Fruit fly (Drosophila melanogaster) whole organism, wandering third instar larva: ENCODE measurements around the gene CG14537.

ENCODE experiments used
- HLH106 ChIP-seq: fragments of 200-800 bp; optimal IDR thresholded peaks from 3 replicates; lab custom pipeline; 2019; ENCODE audit warnings: missing biosample characterization, mild to moderate bottlenecking, missing genetic modification characterization, moderate library complexity
- Mio ChIP-seq: sonication (Bioruptor generic); optimal IDR thresholded peaks from 2 replicates; lab custom pipeline; 2016; ENCODE audit warnings: missing biosample characterization, missing genetic modification characterization
- Myc ChIP-seq: fragments of >200 bp; optimal IDR thresholded peaks from 2 replicates; lab custom pipeline; 2017
- OdsH ChIP-seq: fragments of 200-800 bp; sonication (Bioruptor generic); optimal IDR thresholded peaks from 2 replicates; lab custom pipeline; 2016; ENCODE audit warnings: missing biosample characterization, mild to moderate bottlenecking, missing genetic modification characterization
- dsf ChIP-seq: sonication (Bioruptor generic); optimal IDR thresholded peaks from 2 replicates; lab custom pipeline; 2016; ENCODE audit warnings: missing biosample characterization, missing genetic modification characterization, borderline replicate concordance
- foxo ChIP-seq, 2 experiments: fragments of 200-800 bp; sonication (Bioruptor generic); optimal IDR thresholded peaks; 2 replicates in 1 of 2; 3 replicates in 1 of 2; lab custom pipeline; 2016 to 2017; ENCODE audit warnings: missing biosample characterization in 2 of 2, missing genetic modification characterization in 2 of 2
- h ChIP-seq: fragments of 200-800 bp; sonication (Bioruptor generic); optimal IDR thresholded peaks from 3 replicates; lab custom pipeline; 2016; ENCODE audit warnings: missing biosample characterization, mild to moderate bottlenecking, missing genetic modification characterization
- jim ChIP-seq: fragments of 175-275, 200-325 bp; sonication (Bioruptor generic); optimal IDR thresholded peaks from 2 replicates; lab custom pipeline; 2016; ENCODE audit warnings: missing biosample characterization, mild to moderate bottlenecking, missing genetic modification characterization
- psq ChIP-seq: fragments of 200-800 bp; sonication (Bioruptor generic); optimal IDR thresholded peaks from 3 replicates; lab custom pipeline; 2017; ENCODE audit warnings: missing biosample characterization, mild to moderate bottlenecking, missing genetic modification characterization, moderate library complexity
- rgr ChIP-seq: fragments of 200-800 bp; sonication (Bioruptor generic); optimal IDR thresholded peaks from 3 replicates; lab custom pipeline; 2016; ENCODE audit warnings: missing biosample characterization, mild to moderate bottlenecking, missing genetic modification characterization
- usp ChIP-seq: fragments of >200 bp; optimal IDR thresholded peaks from 2 replicates; lab custom pipeline; 2017; ENCODE audit warnings: missing biosample characterization, missing genetic modification characterization

DNA sequence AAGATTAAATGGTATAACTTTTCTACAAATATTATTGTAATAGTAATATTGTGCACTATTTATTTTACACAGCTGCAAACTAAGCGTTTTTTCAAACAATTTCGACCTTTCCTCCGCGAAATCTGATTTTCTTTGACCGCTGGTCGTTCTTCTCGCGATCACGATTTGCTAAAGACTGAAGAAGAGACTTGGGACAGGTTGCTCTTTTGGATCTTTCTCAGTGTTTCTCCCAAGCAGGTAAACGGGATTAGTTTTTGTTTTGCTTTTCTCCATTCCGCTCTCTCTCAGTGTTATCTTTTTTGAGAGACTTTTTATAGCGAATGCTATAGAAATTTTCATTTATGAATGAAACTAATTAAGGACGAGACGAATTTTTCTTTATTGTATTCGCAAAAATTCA lies 47.1 kb downstream of the CG14537 start, which contains the start of gene CG7102:
- no peak for TF ChIP-seq OdsH (GFP tag; lab: Kevin White, UChicago)
- TF ChIP-seq foxo (GFP tag; optimal IDR thresholded peaks at IDR 0.05; lab: Kevin White, UChicago): no peak
- TF ChIP-seq HLH106 (tag; lab: Kevin White, UChicago): no peak
- TF ChIP-seq jim (GFP tag; lab: Kevin White, UChicago): no peak
- TF ChIP-seq dsf (GFP tag; lab: Kevin White, UChicago): no peak
- TF ChIP-seq Mio (GFP tag; lab: Kevin White, UChicago): no peak
- TF ChIP-seq usp (GFP tag; lab: Kevin White, UChicago): no peak
- TF ChIP-seq psq (GFP tag; lab: Kevin White, UChicago): no peak
- no peak for TF ChIP-seq Myc (lab: Kevin White, UChicago)
- TF ChIP-seq h (GFP tag; lab: Kevin White, UChicago): no peak
- TF ChIP-seq rgr (GFP tag; lab: Kevin White, UChicago): no peak
